Worm (Caenorhabditis elegans): ENCODE data around the gene F59F3.6.

The F59F3.6 gene

ce11 chrX:11014394-11015280, 15.6 kb upstream of the F59F3.6 start (continued):
- TF ChIP-seq ceh-63 (GFP tag; optimal IDR thresholded peaks at IDR 0.05): no peak
- no peak for TF ChIP-seq zag-1 (tag; optimal IDR thresholded peaks at IDR 0.05)
- TF ChIP-seq ceh-8 (GFP tag; optimal IDR thresholded peaks at IDR 0.05): no peak
- peak; percentile 31 for TF ChIP-seq mep-1 (tag; optimal IDR thresholded peaks at IDR 0.05)
- peak; percentile 55 for TF ChIP-seq snu-23 (GFP tag; optimal IDR thresholded peaks at IDR 0.05)
- no peak for TF ChIP-seq nhr-77 (tag; optimal IDR thresholded peaks at IDR 0.05)
- no peak for TF ChIP-seq tlp-1 (tag; optimal IDR thresholded peaks at IDR 0.05)
- TF ChIP-seq unc-98 (GFP tag; IDR thresholded peaks at IDR 0.05): no peak
- TF ChIP-seq C04F5.9 (tag; optimal IDR thresholded peaks at IDR 0.05): no peak
- TF ChIP-seq ama-1 (optimal IDR thresholded peaks at IDR 0.05): no peak
- no peak for TF ChIP-seq isw-1 (GFP tag; IDR thresholded peaks at IDR 0.05)
- no peak for TF ChIP-seq aly-2 (tag; optimal IDR thresholded peaks at IDR 0.05)
- no peak for TF ChIP-seq dsc-1 (tag; optimal IDR thresholded peaks at IDR 0.05)
- no peak for TF ChIP-seq zip-4 (GFP tag; optimal IDR thresholded peaks at IDR 0.05)
- TF ChIP-seq lin-14 (GFP tag; optimal IDR thresholded peaks at IDR 0.05): peak; percentile 59
- no peak for TF ChIP-seq jun-1 (tag; optimal IDR thresholded peaks at IDR 0.05)
- no peak for TF ChIP-seq ces-1 (GFP tag; optimal IDR thresholded peaks at IDR 0.05)
- TF ChIP-seq nhr-11 (tag; optimal IDR thresholded peaks at IDR 0.05): no peak
- TF ChIP-seq skn-1 (tag; optimal IDR thresholded peaks at IDR 0.05): no peak
- no peak for TF ChIP-seq sox-4 (tag; optimal IDR thresholded peaks at IDR 0.05)
- no peak for TF ChIP-seq elt-2 (tag; optimal IDR thresholded peaks at IDR 0.05)
- peak in 1 of 2 experiments; percentile 26 for TF ChIP-seq lin-35 (GFP tag; optimal IDR thresholded peaks at IDR 0.05)
- TF ChIP-seq grh-1 (GFP tag; IDR thresholded peaks at IDR 0.05): peak; percentile 86
- no peak for TF ChIP-seq nhr-28 (tag; optimal IDR thresholded peaks at IDR 0.05)
- TF ChIP-seq egl-13 (tag; optimal IDR thresholded peaks at IDR 0.05): no peak
- 0 out of 2 replicates have a peak, but pooled peaks have one; percentile 13 for TF ChIP-seq nhr-19 (GFP tag; conservative IDR thresholded peaks at IDR 0.05)
- peak in 1 of 2 experiments; percentile 40 for TF ChIP-seq mdl-1 (tag; optimal IDR thresholded peaks at IDR 0.05)
- TF ChIP-seq fkh-4 (tag; optimal IDR thresholded peaks at IDR 0.05; ENCODE audit: borderline replicate concordance): no peak
- TF ChIP-seq fkh-8 (tag; optimal IDR thresholded peaks at IDR 0.05): no peak
- TF ChIP-seq nhr-85 (tag): peak; percentile 91
- TF ChIP-seq nhr-12 (tag; optimal IDR thresholded peaks at IDR 0.05): no peak
- peak; percentile 71 for TF ChIP-seq vab-15 (tag; optimal IDR thresholded peaks at IDR 0.05)
- no peak for TF ChIP-seq aha-1 (tag; optimal IDR thresholded peaks at IDR 0.05)
- no peak for TF ChIP-seq ceh-88 (GFP tag; IDR thresholded peaks at IDR 0.05)
- peak in 4 of 6 experiments; percentile 45 to 84 (median 74) for TF ChIP-seq elt-3 (tag; optimal IDR thresholded peaks at IDR 0.05)
- TF ChIP-seq ets-5 (GFP tag; IDR thresholded peaks at IDR 0.05): no peak
- TF ChIP-seq xbp-1 (tag; optimal IDR thresholded peaks at IDR 0.05): no peak
- TF ChIP-seq C34B4.2 (tag; optimal IDR thresholded peaks at IDR 0.05): no peak
- no peak for TF ChIP-seq sptf-1 (tag; optimal IDR thresholded peaks at IDR 0.05)
- TF ChIP-seq ztf-4 (tag; optimal IDR thresholded peaks at IDR 0.05): no peak
- TF ChIP-seq lin-13 (GFP tag; optimal IDR thresholded peaks at IDR 0.05): no peak
- no peak for TF ChIP-seq ceh-90 (tag; optimal IDR thresholded peaks at IDR 0.05)

- TF ChIP-seq ama-1 (optimal IDR thresholded peaks at IDR 0.05) (no peak), ceh-63 (GFP tag; optimal IDR thresholded peaks at IDR 0.05) (no peak), lin-14 (GFP tag; optimal IDR thresholded peaks at IDR 0.05) (peak; percentile 19), dpl-1 (GFP tag; optimal IDR thresholded peaks at IDR 0.05) (no peak), hpl-2 (GFP tag; optimal IDR thresholded peaks at IDR 0.05) (no peak), blmp-1 (tag; optimal IDR thresholded peaks at IDR 0.05) (peak; percentile 2)
Observed at ce11 chrX:11012337-11012736, 13.3 kb upstream of the F59F3.6 start, which contains the start of gene F58A3.3. F58A3.3 (plus strand) TSS chrX:11012637.

All from whole organism, L1 larva.